Worm (Caenorhabditis elegans): Measurements from ENCODE around the gene R10E11.6.

ce11 chrIII:9834888-9835287, 52.1 kb downstream of the R10E11.6 start, which contains the start of gene K11H3.8:
- TF ChIP-seq pqm-1 (tag; optimal IDR thresholded peaks at IDR 0.05), result no peak
- no peak for TF ChIP-seq lin-39 (tag; optimal IDR thresholded peaks at IDR 0.05)
- no peak for TF ChIP-seq nhr-11 (tag; optimal IDR thresholded peaks at IDR 0.05)
- no peak for TF ChIP-seq fkh-2 (tag; optimal IDR thresholded peaks at IDR 0.05)

Data from whole organism, L3 larva.